Worm (Caenorhabditis elegans) whole organism, L4 larva: ENCODE results near the gene F40F9.3.

ENCODE experiments used
- R02D3.7 ChIP-seq: fragments of 150-350 bp; sonication (generic microtip); optimal IDR thresholded peaks from 3 replicates; lab custom pipeline; 2014; ENCODE audit warnings: missing biosample characterization, missing genetic modification characterization
- aha-1 ChIP-seq: fragments of 150-350 bp; peaks from one replicate; lab custom pipeline; 2014; ENCODE audit warnings: missing biosample characterization, missing genetic modification characterization
- ama-1 ChIP-seq: fragments of 150-350 bp; optimal IDR thresholded peaks from 2 replicates; lab custom pipeline; 2014; ENCODE audit warnings: inconsistent platforms, mixed read lengths
- ceh-32 ChIP-seq: sonication (generic microtip); optimal IDR thresholded peaks from 2 replicates; lab custom pipeline; 2016; ENCODE audit warnings: mild to moderate bottlenecking, missing genetic modification characterization, missing compliant biosample characterization; ENCODE audit not compliant: poor library complexity
- ces-1 ChIP-seq: fragments of 150-350 bp; sonication (generic microtip); optimal IDR thresholded peaks from 4 replicates; lab custom pipeline; 2014; ENCODE audit warnings: missing biosample characterization, missing genetic modification reagents, missing genetic modification characterization
- cey-2 ChIP-seq: sonication (generic microtip); optimal IDR thresholded peaks from 3 replicates; lab custom pipeline; 2017; ENCODE audit warnings: missing genetic modification characterization, mild to moderate bottlenecking, missing compliant biosample characterization, antibody characterized with exemption, borderline replicate concordance; ENCODE audit not compliant: insufficient read depth
- daf-8 ChIP-seq: fragments of 200-800 bp; sonication (Bioruptor generic); IDR thresholded peaks from 2 replicates; pipeline ENCODE4 v1.3.6; 2022; ENCODE audit warnings: missing genetic modification characterization, missing compliant biosample characterization
- dmd-6 ChIP-seq: fragments of 200-800 bp; sonication (Bioruptor generic); IDR thresholded peaks from 2 replicates; pipeline ENCODE4 v1.3.6; 2022; ENCODE audit warnings: missing genetic modification reagents, missing genetic modification characterization, missing compliant biosample characterization
- dpl-1 ChIP-seq: fragments of 150-350 bp; optimal IDR thresholded peaks from 2 replicates; lab custom pipeline; 2014; ENCODE audit warnings: missing biosample characterization, missing genetic modification reagents, missing genetic modification characterization
- fkh-10 ChIP-seq: fragments of 150-350 bp; optimal IDR thresholded peaks from 2 replicates; lab custom pipeline; 2014; ENCODE audit warnings: missing biosample characterization, missing genetic modification reagents, missing genetic modification characterization
- lsy-2 ChIP-seq, 2 experiments: fragments of 150-350 bp in 1 of 2; sonication (generic microtip) in 1 of 2; optimal IDR thresholded peaks; 2 replicates each; lab custom pipeline; 2014 to 2017; ENCODE audit warnings: missing biosample characterization in 2 of 2, missing genetic modification characterization in 2 of 2
- nhr-28 ChIP-seq: fragments of 150-350 bp; optimal IDR thresholded peaks from 2 replicates; lab custom pipeline; 2014; ENCODE audit warnings: missing biosample characterization, missing genetic modification characterization
- nhr-42 ChIP-seq: fragments of 200-800 bp; sonication (Bioruptor generic); IDR thresholded peaks from 2 replicates; pipeline ENCODE4 v1.3.6; 2022; ENCODE audit warnings: missing genetic modification characterization, missing compliant biosample characterization
- rbr-2 ChIP-seq: sonication (generic microtip); optimal IDR thresholded peaks from 2 replicates; lab custom pipeline; 2016; ENCODE audit warnings: missing genotype, missing genetic modification characterization, missing compliant biosample characterization
- unc-62 ChIP-seq, 3 experiments: fragments of 150-350 bp in 1 of 3; sonication (generic microtip); optimal IDR thresholded peaks in 2 of 3; peaks in 1 of 3; 1 replicate in 1 of 3; 2 replicates in 2 of 3; lab custom pipeline; 2014 to 2017; ENCODE audit warnings: missing biosample characterization in 3 of 3, missing genetic modification characterization in 3 of 3, missing genetic modification reagents in 3 of 3, missing genotype in 1 of 3

The F40F9.3 gene

DNA sequence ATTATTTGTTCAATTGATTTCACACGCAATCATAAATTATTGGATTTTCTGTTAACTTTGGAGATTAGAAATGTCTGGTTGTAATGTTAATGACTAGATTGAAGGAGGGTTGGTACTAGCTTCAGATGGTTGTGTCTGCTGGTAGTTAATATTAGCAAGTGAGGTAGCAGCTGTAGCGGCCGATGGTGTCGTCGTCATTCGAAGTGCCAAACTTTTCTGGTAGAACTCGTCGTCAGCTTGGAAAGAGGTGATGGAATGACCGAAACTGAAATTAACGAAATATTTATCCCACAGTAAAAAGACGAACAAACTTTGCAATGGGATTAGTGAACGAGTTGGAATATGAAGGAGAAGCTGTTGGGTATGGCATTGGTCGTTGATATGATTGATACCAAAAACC lies 49.5 kb downstream of the F40F9.3 start:
- TF ChIP-seq daf-8 (GFP tag; lab: Robert Waterston, UW): no peak
- TF ChIP-seq unc-62 (GFP tag; optimal IDR thresholded peaks at IDR 0.05 in 1 of 2; lab: Kevin White, UChicago): peak in 1 of 2 experiments; percentile 97
- no peak for TF ChIP-seq unc-62 (tag; optimal IDR thresholded peaks at IDR 0.05; lab: Kevin White, UChicago)
- TF ChIP-seq, all 104 proteins: peak for 1

DNA sequence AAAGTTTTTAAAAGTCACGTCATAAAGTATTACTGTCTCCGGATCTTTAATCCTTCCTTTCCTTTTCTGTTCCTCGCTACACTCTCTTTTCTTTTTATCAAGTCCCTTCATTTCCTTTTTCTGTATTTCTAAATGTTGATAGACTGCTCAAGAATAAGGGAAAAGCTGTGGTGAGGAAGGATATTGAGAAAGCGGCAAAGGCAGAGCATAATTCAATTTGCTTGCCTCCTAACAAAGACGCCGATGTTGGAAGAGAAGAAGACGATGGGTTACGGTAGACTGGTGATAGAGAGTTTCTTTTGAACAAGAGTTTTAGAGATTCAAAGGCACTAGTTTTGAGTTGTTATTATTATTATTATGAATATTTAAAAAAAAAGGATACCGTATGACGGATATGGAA lies 50.6 kb downstream of the F40F9.3 start:
- TF ChIP-seq R02D3.7 (tag; lab: Kevin White, UChicago): no peak
- TF ChIP-seq ama-1 (lab: Kevin White, UChicago): no peak
- TF ChIP-seq dmd-6 (GFP tag; lab: Robert Waterston, UW): no peak
- TF ChIP-seq ces-1 (GFP tag; lab: Kevin White, UChicago): peak; percentile 100
- TF ChIP-seq aha-1: peak; percentile 71
- no peak for TF ChIP-seq nhr-42 (GFP tag; lab: Robert Waterston, UW)
- peak; percentile 6 to 83 for TF ChIP-seq lsy-2 (tag; optimal IDR thresholded peaks at IDR 0.05; lab: Kevin White, UChicago)
- TF ChIP-seq ceh-32: peak; percentile 14
- peak; percentile 97 for TF ChIP-seq fkh-10 (GFP tag; lab: Kevin White, UChicago)
- no peak for TF ChIP-seq nhr-28
- TF ChIP-seq rbr-2 (tag; lab: Kevin White, UChicago): peak; percentile 22
- TF ChIP-seq cey-2 (tag; lab: Kevin White, UChicago): no peak
- TF ChIP-seq dpl-1 (GFP tag; lab: Kevin White, UChicago): no peak
